Worm (Caenorhabditis elegans): ENCODE data around the gene T25F10.3.

The T25F10.3 gene

DNA sequence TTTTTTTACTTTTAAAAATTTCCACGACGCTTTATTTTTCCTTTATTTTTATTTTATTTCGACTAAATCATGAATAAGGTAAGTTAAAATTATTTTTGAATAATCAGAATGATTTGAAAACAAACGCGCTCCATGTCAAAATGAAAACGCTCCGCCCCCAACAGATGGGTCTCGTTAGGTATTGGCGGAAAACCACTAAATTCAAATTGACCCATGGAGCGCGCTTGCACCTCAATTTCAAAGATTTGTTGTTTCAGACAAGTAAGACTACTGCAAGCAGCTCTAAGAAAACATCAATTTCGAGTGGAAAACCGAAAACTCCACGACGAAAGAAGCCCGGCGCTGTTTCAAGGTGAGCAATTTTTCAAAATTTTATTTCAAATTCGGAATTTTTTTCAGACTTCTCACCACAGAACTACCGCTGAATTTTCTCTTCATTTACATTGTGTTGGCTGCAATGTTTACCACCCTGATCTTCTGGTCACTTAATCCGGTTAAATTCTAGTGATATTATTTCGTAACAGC is 43.1 kb downstream of the T25F10.3 start, which contains the start of gene ZC404.2 (continued):
- no peak for TF ChIP-seq lag-1 (GFP tag; IDR thresholded peaks at IDR 0.05)
- no peak for TF ChIP-seq xnd-1 (tag; optimal IDR thresholded peaks at IDR 0.05)
- 0 out of 2 replicates have a peak, but pooled peaks have one; percentile 51 for TF ChIP-seq Y53G8AR.9 (GFP tag; conservative IDR thresholded peaks at IDR 0.05)
- no peak for TF ChIP-seq nhr-120 (GFP tag; IDR thresholded peaks at IDR 0.05)

DNA sequence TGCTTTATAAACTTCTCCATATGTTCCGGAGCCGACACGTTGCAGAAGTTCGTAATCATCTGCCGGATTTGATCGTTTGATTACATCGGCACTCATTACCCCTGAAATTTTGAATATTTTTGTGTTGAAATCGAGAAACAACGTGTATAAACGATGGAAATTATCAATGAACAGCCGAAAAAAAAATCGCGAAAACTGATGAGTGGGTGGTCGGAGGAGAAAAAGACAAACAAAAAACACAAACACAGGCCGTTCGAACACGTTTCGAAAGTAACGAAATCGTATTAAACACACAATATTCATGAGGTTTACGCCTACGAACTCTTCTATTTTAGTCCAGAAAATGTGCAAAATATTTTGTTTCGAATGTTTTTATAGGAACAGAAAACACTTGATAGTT is 47.7 kb downstream of the T25F10.3 start, which contains the start of gene gck-2:
gck-2 (minus strand) TSS at position 101 of the 400 bp plus-strand sequence.
- TF ChIP-seq ZK185.1 (tag; optimal IDR thresholded peaks at IDR 0.05; ENCODE audit: poor library complexity, severe bottlenecking) (no peak), ztf-26 (tag; optimal IDR thresholded peaks at IDR 0.05) (no peak), T07F8.4 (tag; optimal IDR thresholded peaks at IDR 0.05) (no peak), tbx-9 (tag; optimal IDR thresholded peaks at IDR 0.05; ENCODE audit: borderline replicate concordance) (no peak), F57A8.1 (GFP tag; optimal IDR thresholded peaks at IDR 0.05) (no peak), unc-130 (GFP tag; optimal IDR thresholded peaks at IDR 0.05) (no peak), ceh-27 (GFP tag; optimal IDR thresholded peaks at IDR 0.05) (no peak), nhr-27 (tag; optimal IDR thresholded peaks at IDR 0.05) (no peak), rcor-1 (GFP tag; IDR thresholded peaks at IDR 0.05) (no peak), C17E4.6 (GFP tag; IDR thresholded peaks at IDR 0.05) (no peak)

DNA sequence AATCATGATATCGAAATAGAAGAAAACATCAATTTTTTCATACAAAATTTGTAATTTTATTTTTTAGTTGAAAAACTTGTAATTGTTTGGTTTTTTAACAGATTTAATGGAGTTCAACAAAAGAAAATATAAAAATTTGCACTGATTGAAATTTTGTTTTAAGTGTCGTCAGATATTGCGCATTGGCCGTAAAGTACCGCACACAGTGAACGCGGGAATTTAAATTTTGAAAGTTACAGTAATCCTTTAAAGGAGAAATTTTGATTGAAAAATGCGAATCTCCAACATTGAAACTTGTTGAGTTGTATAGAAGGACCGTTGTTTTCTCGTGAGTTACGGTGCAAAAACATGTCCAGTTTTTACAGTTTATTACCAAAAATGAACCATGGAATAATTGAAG is 48.1 kb downstream of the T25F10.3 start:
- TF ChIP-seq ztf-6 (GFP tag; IDR thresholded peaks at IDR 0.05), result no peak
- TF ChIP-seq rcor-1 (GFP tag; IDR thresholded peaks at IDR 0.05), result no peak
- TF ChIP-seq atf-7 (tag; optimal IDR thresholded peaks at IDR 0.05), result no peak
- no peak for TF ChIP-seq ztf-28 (GFP tag; IDR thresholded peaks at IDR 0.05)
- no peak for TF ChIP-seq dox-1 (GFP tag; IDR thresholded peaks at IDR 0.05)
- TF ChIP-seq lin-54 (GFP tag; optimal IDR thresholded peaks at IDR 0.05), result peak; percentile 74
- TF ChIP-seq nhr-80 (tag; optimal IDR thresholded peaks at IDR 0.05), result no peak
- TF ChIP-seq ztf-22 (GFP tag; optimal IDR thresholded peaks at IDR 0.05), result no peak
- TF ChIP-seq dpl-1 (GFP tag; optimal IDR thresholded peaks at IDR 0.05), result peak; percentile 29
- TF ChIP-seq ztf-25 (GFP tag; IDR thresholded peaks at IDR 0.05), result no peak
- TF ChIP-seq ceh-40 (GFP tag; IDR thresholded peaks at IDR 0.05), result no peak
- TF ChIP-seq F22D6.2 (tag; optimal IDR thresholded peaks at IDR 0.05), result no peak
- peak; percentile 53; the same call in 1 of the 2 replicates for TF ChIP-seq madf-6 (GFP tag; IDR thresholded peaks at IDR 0.05)
- no peak for TF ChIP-seq let-526 (GFP tag; IDR thresholded peaks at IDR 0.05)
- no peak for TF ChIP-seq C17E4.6 (GFP tag; IDR thresholded peaks at IDR 0.05)
- TF ChIP-seq pbrm-1 (GFP tag; IDR thresholded peaks at IDR 0.05), result no peak
- TF ChIP-seq T26A5.8 (tag; optimal IDR thresholded peaks at IDR 0.05), result no peak
- TF ChIP-seq efl-1 (GFP tag; optimal IDR thresholded peaks at IDR 0.05), result peak; percentile 80
- TF ChIP-seq lsl-1 (GFP tag; optimal IDR thresholded peaks at IDR 0.05), result peak; percentile 45
- TF ChIP-seq ccch-3 (GFP tag; optimal IDR thresholded peaks at IDR 0.05), result no peak
- no peak for TF ChIP-seq F37B4.10 (GFP tag; IDR thresholded peaks at IDR 0.05)
- TF ChIP-seq rpc-1 (optimal IDR thresholded peaks at IDR 0.05), result no peak
- no peak for TF ChIP-seq rpc-1 (tag; optimal IDR thresholded peaks at IDR 0.05)
- no peak for TF ChIP-seq athp-1 (tag; optimal IDR thresholded peaks at IDR 0.05)
- TF ChIP-seq B0035.1 (tag; optimal IDR thresholded peaks at IDR 0.05), result no peak

All from whole organism, young adult.